Worm (Caenorhabditis elegans) whole organism, late embryonic: ENCODE data around the gene R04D3.4.

Experiments
- C38D4.7 ChIP-seq: fragments of 200-800 bp; sonication (Bioruptor generic); optimal IDR thresholded peaks from 2 replicates; lab custom pipeline; 2018; ENCODE audit warnings: mild to moderate bottlenecking, missing genetic modification characterization, moderate library complexity, missing compliant biosample characterization
- F13H6.1 ChIP-seq: sonication (generic microtip); optimal IDR thresholded peaks from 2 replicates; lab custom pipeline; 2016; ENCODE audit warnings: missing genetic modification characterization, missing compliant biosample characterization
- ahr-1 ChIP-seq: sonication (generic microtip); optimal IDR thresholded peaks from 2 replicates; lab custom pipeline; 2016; ENCODE audit warnings: missing genetic modification characterization, missing compliant biosample characterization
- ceh-18 ChIP-seq: sonication (generic microtip); optimal IDR thresholded peaks from 2 replicates; lab custom pipeline; 2016; ENCODE audit warnings: missing genetic modification characterization, missing compliant biosample characterization
- ceh-22 ChIP-seq: sonication (generic microtip); optimal IDR thresholded peaks from 2 replicates; lab custom pipeline; 2017; ENCODE audit warnings: missing biosample characterization, missing genetic modification characterization
- ceh-31 ChIP-seq: sonication (generic microtip); optimal IDR thresholded peaks from 2 replicates; lab custom pipeline; 2016; ENCODE audit warnings: missing genetic modification characterization, missing compliant biosample characterization
- ceh-6 ChIP-seq: fragments of 200-800 bp; sonication (Bioruptor generic); optimal IDR thresholded peaks from 2 replicates; lab custom pipeline; 2018; ENCODE audit warnings: mild to moderate bottlenecking, missing genetic modification characterization, missing compliant biosample characterization
- che-1 ChIP-seq: sonication (generic microtip); optimal IDR thresholded peaks from 2 replicates; lab custom pipeline; 2016; ENCODE audit warnings: mild to moderate bottlenecking, missing genetic modification characterization, missing compliant biosample characterization
- elt-2 ChIP-seq: sonication (generic microtip); optimal IDR thresholded peaks from 2 replicates; lab custom pipeline; 2016; ENCODE audit warnings: missing genetic modification reagents, missing genetic modification characterization, missing compliant biosample characterization
- ets-4 ChIP-seq: sonication (generic microtip); optimal IDR thresholded peaks from 2 replicates; lab custom pipeline; 2016; ENCODE audit warnings: missing genetic modification characterization, missing compliant biosample characterization
- fax-1 ChIP-seq: sonication (generic microtip); optimal IDR thresholded peaks from 2 replicates; lab custom pipeline; 2016; ENCODE audit warnings: missing genotype, missing genetic modification characterization, missing compliant biosample characterization
- fkh-10 ChIP-seq: fragments of 150-350 bp; optimal IDR thresholded peaks from 2 replicates; lab custom pipeline; 2014; ENCODE audit warnings: missing biosample characterization, missing genetic modification reagents, missing genetic modification characterization
- fkh-6 ChIP-seq: sonication (generic microtip); optimal IDR thresholded peaks from 2 replicates; lab custom pipeline; 2016; ENCODE audit warnings: missing genetic modification characterization, missing compliant biosample characterization
- gmeb-2 ChIP-seq: sonication (generic microtip); optimal IDR thresholded peaks from 2 replicates; lab custom pipeline; 2016; ENCODE audit warnings: missing genetic modification characterization, inconsistent platforms, missing compliant biosample characterization
- hlh-15 ChIP-seq: sonication (generic microtip); optimal IDR thresholded peaks from 2 replicates; lab custom pipeline; 2016; ENCODE audit warnings: missing genetic modification characterization, missing compliant biosample characterization
- hlh-30 ChIP-seq: sonication (generic microtip); optimal IDR thresholded peaks from 2 replicates; lab custom pipeline; 2017; ENCODE audit warnings: antibody characterized with exemption, missing genetic modification characterization, missing compliant biosample characterization; ENCODE audit not compliant: insufficient read depth
- hlh-6 ChIP-seq: sonication (generic microtip); optimal IDR thresholded peaks from 2 replicates; lab custom pipeline; 2016; ENCODE audit warnings: missing genotype, missing genetic modification characterization, missing compliant biosample characterization
- mec-3 ChIP-seq: sonication (generic microtip); optimal IDR thresholded peaks from 2 replicates; lab custom pipeline; 2016; ENCODE audit warnings: borderline replicate concordance, missing genetic modification characterization, missing compliant biosample characterization
- nfya-1 ChIP-seq: sonication (generic microtip); optimal IDR thresholded peaks from 2 replicates; lab custom pipeline; 2017; ENCODE audit warnings: missing genetic modification characterization, mild to moderate bottlenecking, missing compliant biosample characterization, antibody characterized with exemption, moderate library complexity
- nhr-11 ChIP-seq: fragments of 150-350 bp; optimal IDR thresholded peaks from 2 replicates; lab custom pipeline; 2014; ENCODE audit warnings: missing biosample characterization, missing genetic modification characterization
- nhr-232 ChIP-seq: sonication (generic microtip); optimal IDR thresholded peaks from 2 replicates; lab custom pipeline; 2016; ENCODE audit warnings: missing genetic modification characterization, missing compliant biosample characterization
- pat-9 ChIP-seq: fragments of 200-800 bp; sonication (Bioruptor generic); optimal IDR thresholded peaks from 2 replicates; lab custom pipeline; 2018; ENCODE audit warnings: mild to moderate bottlenecking, missing genetic modification characterization, moderate library complexity, missing compliant biosample characterization
- pha-4 ChIP-seq: fragments of 150-350 bp; optimal IDR thresholded peaks from 2 replicates; lab custom pipeline; 2018; ENCODE audit warnings: missing biosample characterization, missing genetic modification reagents, missing genetic modification characterization
- pros-1 ChIP-seq: fragments of 150-350 bp; optimal IDR thresholded peaks from 2 replicates; lab custom pipeline; 2014; ENCODE audit warnings: missing biosample characterization, missing genetic modification reagents, missing genetic modification characterization
- ref-2 ChIP-seq: sonication (generic microtip); optimal IDR thresholded peaks from 2 replicates; lab custom pipeline; 2016; ENCODE audit warnings: missing genetic modification characterization, missing compliant biosample characterization
- rnt-1 ChIP-seq: sonication (generic microtip); optimal IDR thresholded peaks from 2 replicates; lab custom pipeline; 2016; ENCODE audit warnings: missing genetic modification characterization, missing compliant biosample characterization
- sdc-2 ChIP-seq: sonication (generic microtip); optimal IDR thresholded peaks from 2 replicates; lab custom pipeline; 2016; ENCODE audit warnings: missing genotype, missing genetic modification characterization, missing compliant biosample characterization
- syd-9 ChIP-seq: sonication (generic microtip); optimal IDR thresholded peaks from 2 replicates; lab custom pipeline; 2016; ENCODE audit warnings: mild to moderate bottlenecking, missing genetic modification characterization, moderate library complexity, missing compliant biosample characterization
- tbx-2 ChIP-seq: sonication (generic microtip); optimal IDR thresholded peaks from 2 replicates; lab custom pipeline; 2016; ENCODE audit warnings: missing genetic modification characterization, missing compliant biosample characterization
- unc-55 ChIP-seq: sonication (generic microtip); optimal IDR thresholded peaks from 2 replicates; lab custom pipeline; 2017; ENCODE audit warnings: missing biosample characterization, missing genetic modification reagents, missing genetic modification characterization
- unc-86 ChIP-seq: sonication (generic microtip); optimal IDR thresholded peaks from 2 replicates; lab custom pipeline; 2016; ENCODE audit warnings: missing genetic modification characterization, missing compliant biosample characterization
- zip-5 ChIP-seq: sonication (generic microtip); optimal IDR thresholded peaks from 2 replicates; lab custom pipeline; 2016; ENCODE audit warnings: missing genetic modification characterization, missing compliant biosample characterization

Gene R04D3.4

DNA sequence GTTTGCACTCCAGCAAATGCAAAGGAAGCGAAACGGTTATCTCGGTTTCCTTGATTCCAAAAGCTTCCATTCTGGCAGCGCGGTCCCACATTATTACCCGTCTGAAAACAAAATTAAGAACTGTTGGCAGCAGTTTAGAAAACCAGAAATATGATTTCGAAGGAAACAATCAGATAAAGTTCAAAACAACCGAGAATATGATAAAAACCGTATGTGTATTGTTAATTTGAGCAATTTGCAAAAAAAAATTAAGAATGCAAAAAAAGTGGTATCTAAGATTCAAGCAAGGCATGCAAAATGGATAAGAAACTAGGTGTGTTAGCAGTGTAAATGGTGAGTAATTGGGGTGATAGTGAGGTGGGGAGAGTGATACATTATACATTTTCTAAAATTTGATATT, at the start of gene R04D3.4:
Gene R04D3.4, minus strand, starts transcription at position 101 of the 400 bp plus-strand sequence.
- TF ChIP-seq pat-9 (tag; lab: Kevin White, UChicago) (no peak), pros-1 (tag; lab: Kevin White, UChicago) (no peak)

DNA sequence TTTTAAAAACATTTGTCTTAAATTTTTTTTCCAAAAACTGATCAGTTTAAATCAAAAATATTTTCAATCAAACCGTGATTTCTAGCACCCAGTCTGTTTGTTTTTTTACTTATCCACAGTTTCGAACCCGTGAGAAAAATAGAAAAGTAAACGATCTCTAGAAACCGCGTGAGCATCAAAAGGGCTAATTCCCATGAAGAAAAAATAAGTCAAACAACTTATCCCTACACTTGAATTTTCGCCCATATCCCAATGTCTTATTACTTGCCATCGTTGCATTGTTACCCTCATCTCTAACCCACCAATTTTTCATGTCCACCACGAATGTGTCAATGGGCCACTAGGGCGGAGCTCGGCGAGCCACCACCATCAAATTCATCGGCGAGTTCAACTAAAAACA, 49.1 kb upstream of the R04D3.4 start, which contains the start of gene ptr-24:
Gene ptr-24, plus strand, starts transcription at position 301 of the 400 bp plus-strand sequence.
- TF ChIP-seq C38D4.7 (GFP tag; lab: Kevin White, UChicago) (no peak), ceh-31 (tag; lab: Kevin White, UChicago) (no peak), unc-86 (tag; lab: Kevin White, UChicago) (no peak), nhr-232 (tag; lab: Kevin White, UChicago) (no peak), fkh-10 (GFP tag; lab: Kevin White, UChicago) (no peak)

DNA sequence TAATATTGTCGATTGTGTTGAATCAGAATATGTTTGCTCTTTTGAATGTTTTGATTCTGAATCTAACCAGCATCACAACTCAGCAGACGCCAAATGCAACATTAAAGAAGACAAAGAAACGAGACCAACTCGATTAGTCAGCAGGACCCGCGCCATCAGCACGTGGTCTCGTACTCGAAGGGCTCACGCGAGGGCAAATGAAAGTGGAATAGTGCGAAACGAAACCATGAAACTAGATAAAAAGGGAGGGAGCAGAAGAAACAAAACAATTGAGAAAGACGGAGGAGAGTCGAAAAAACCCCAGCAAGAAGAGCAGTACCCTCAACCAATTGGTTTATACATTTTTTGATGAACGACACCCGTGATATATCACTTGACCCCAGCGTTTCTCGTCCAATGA, 48.4 kb upstream of the R04D3.4 start:
- TF ChIP-seq fax-1 (tag; lab: Kevin White, UChicago) (no peak), ceh-31 (tag; lab: Kevin White, UChicago) (peak; percentile 5), rnt-1 (no peak), fkh-6 (tag; lab: Kevin White, UChicago) (no peak)

DNA sequence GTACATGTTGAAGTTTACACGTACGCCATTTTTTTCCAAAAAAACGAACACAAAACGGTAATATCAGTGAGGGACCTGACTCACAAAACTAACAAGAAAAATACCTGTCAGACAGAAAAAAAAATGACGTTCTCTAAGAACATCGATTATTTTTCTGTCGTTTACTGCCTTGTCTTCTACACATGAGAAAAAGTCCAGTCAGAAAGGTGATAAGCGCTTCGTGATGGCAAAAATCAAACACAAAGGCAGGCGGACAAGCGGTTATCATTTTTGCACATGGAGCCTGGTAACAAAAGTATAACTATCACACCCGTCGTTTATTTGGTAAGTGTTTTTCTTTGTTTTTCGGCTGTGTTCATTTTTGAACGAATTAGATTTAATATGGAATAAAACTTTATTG, 45.2 kb upstream of the R04D3.4 start, which contains the start of gene F46G10.4:
Gene F46G10.4, plus strand, starts transcription at position 212 of the 400 bp plus-strand sequence.
- no peak for TF ChIP-seq ceh-6 (GFP tag; lab: Kevin White, UChicago)
- TF ChIP-seq ceh-22 (tag; lab: Kevin White, UChicago) = no peak
- no peak for TF ChIP-seq fkh-6 (tag; lab: Kevin White, UChicago)

DNA sequence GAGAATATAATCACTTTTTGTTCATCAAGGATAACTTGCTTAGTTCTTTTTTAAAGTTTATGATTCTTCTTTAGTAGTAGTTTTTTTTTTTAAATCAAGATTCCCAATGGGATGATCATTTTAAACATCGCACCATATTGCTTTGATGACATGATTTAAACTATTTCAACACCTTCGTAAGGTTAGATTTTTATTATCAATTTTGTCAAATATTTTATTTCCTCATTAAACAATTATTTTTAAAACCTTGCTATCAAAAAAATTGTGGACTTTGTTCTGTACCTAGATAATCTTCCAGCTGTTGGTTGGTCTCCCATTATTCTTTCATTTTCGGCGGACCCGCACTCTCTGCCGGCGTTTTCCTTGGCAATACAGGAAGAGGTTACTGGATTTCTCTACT, 42.8 kb upstream of the R04D3.4 start, which contains the start of gene sir-2.3:
Gene sir-2.3, plus strand, starts transcription at position 301 of the 400 bp plus-strand sequence.
- no peak for TF ChIP-seq rnt-1
- no peak for TF ChIP-seq ref-2
- no peak for TF ChIP-seq nhr-232 (tag; lab: Kevin White, UChicago)
- TF ChIP-seq, all 69 proteins: peak for 0

DNA sequence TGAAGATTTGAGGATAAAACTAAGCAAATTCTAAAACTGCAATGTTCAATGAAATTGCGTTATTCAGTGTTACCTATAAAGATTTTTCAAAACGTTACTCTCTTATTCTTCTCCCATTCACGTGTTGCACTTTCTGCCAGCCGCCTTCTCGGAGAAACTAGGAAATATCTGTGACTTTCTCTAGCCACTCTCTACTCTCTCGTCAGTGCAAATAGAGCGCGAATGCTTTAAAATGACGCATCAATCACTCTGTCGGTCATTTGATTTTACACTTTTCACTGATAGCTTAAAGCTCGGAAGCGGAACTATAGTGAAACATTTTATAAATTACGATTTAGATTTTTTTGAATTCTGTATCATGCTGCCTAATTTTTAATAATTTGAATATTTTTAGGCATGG, 40.3 kb upstream of the R04D3.4 start:
- TF ChIP-seq tbx-2 (tag; lab: Kevin White, UChicago) (peak; percentile 3), nfya-1 (tag; lab: Kevin White, UChicago) (peak; percentile 36), ceh-18 (peak; percentile 63), hlh-30 (tag; lab: Kevin White, UChicago) (peak; percentile 57), unc-55 (peak; percentile 99), rnt-1 (peak; percentile 23), elt-2 (tag; lab: Kevin White, UChicago) (no peak), ceh-31 (tag; lab: Kevin White, UChicago) (peak; percentile 27), C38D4.7 (GFP tag; lab: Kevin White, UChicago) (no peak)

DNA sequence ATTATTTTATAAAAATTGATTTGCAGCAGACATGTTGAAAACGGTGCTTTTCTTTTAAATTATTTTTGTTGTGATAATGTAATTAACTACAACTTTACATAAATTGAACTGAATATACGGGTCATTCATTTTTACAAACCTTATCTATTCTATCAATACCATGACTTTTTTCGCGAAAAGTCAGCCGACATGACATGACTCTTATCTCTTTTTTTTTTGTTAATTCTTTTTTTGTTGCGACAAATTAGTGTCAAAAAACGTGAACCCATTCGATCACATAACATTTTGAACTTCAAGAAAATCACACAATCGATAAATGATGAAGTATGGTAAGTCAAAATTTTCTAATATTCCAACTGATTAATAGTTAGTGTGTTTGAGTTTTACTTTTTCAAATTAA, 39.4 kb upstream of the R04D3.4 start, which contains the start of gene sir-2.2:
Gene sir-2.2, plus strand, starts transcription at position 34 of the 400 bp plus-strand sequence.
- TF ChIP-seq unc-55 (no peak), ahr-1 (tag; lab: Kevin White, UChicago) (no peak), hlh-15 (tag; lab: Kevin White, UChicago) (no peak), ceh-22 (tag; lab: Kevin White, UChicago) (no peak), hlh-6 (tag; lab: Kevin White, UChicago) (no peak), rnt-1 (no peak), nhr-11 (no peak), hlh-30 (tag; lab: Kevin White, UChicago) (no peak), mec-3 (tag; lab: Kevin White, UChicago) (no peak), gmeb-2 (tag; lab: Kevin White, UChicago) (no peak), sdc-2 (no peak), syd-9 (tag; lab: Kevin White, UChicago) (no peak), nhr-232 (tag; lab: Kevin White, UChicago) (no peak), unc-86 (tag; lab: Kevin White, UChicago) (no peak), F13H6.1 (tag; lab: Kevin White, UChicago) (no peak), che-1 (tag; lab: Kevin White, UChicago) (no peak), ceh-31 (tag; lab: Kevin White, UChicago) (no peak), ets-4 (tag; lab: Kevin White, UChicago) (no peak), pha-4 (tag; lab: Kevin White, UChicago) (no peak), zip-5 (tag; lab: Kevin White, UChicago) (no peak)
